Worm (Caenorhabditis elegans) whole organism, mixed stage, embryonic: ENCODE results near the gene trf-1.

Experiments
- ceh-43 ChIP-seq: fragments of 200-800 bp; sonication (Bioruptor generic); optimal IDR thresholded peaks from 2 replicates; lab custom pipeline; 2018; ENCODE audit warnings: mild to moderate bottlenecking, missing genetic modification characterization, moderate library complexity, missing compliant biosample characterization
- lin-32 ChIP-seq: fragments of 200-800 bp; sonication (Bioruptor generic); optimal IDR thresholded peaks from 2 replicates; lab custom pipeline; 2018; ENCODE audit warnings: mild to moderate bottlenecking, missing genetic modification characterization, missing compliant biosample characterization
- nhr-28 ChIP-seq: fragments of 150-350 bp; optimal IDR thresholded peaks from 2 replicates; lab custom pipeline; 2014; ENCODE audit warnings: missing biosample characterization, missing genetic modification characterization
- nhr-76 ChIP-seq: sonication (generic microtip); optimal IDR thresholded peaks from 2 replicates; lab custom pipeline; 2017; ENCODE audit warnings: missing biosample characterization, missing genetic modification characterization
- tbx-8 ChIP-seq: fragments of 200-800 bp; sonication (Bioruptor generic); optimal IDR thresholded peaks from 2 replicates; lab custom pipeline; 2018; ENCODE audit warnings: mild to moderate bottlenecking, missing genetic modification characterization, moderate library complexity, missing compliant biosample characterization

DNA sequence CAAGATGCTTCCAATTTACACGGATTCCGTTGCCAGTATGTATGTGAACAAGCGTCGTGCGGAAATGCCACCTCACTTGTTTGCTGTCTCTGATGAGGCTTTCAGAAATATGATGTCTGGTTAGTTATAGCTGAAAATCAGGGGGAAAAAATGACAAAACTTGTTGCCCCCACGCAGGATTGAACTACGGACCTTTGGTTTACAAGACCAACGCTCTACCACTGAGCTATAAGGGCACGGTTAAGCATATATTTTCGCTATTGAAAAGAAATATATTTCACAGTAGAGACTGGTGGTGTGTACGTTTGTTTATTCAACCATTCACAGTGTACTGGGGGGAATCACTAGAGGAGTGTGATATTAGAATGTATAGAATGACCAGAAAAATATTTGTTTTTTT, 19.1 kb upstream of the trf-1 start:
- TF ChIP-seq nhr-76 (tag; lab: Kevin White, UChicago) = no peak
- no peak for TF ChIP-seq tbx-8 (GFP tag; lab: Kevin White, UChicago)
- no peak for TF ChIP-seq nhr-28 (tag; lab: Kevin White, UChicago)
- no peak for TF ChIP-seq ceh-43 (GFP tag; lab: Kevin White, UChicago)
- no peak for TF ChIP-seq lin-32 (GFP tag; lab: Kevin White, UChicago)
